Fruit fly (Drosophila melanogaster): ENCODE data around the gene Cad87A.

The Cad87A gene

dm6 chr3R:11876750-11877149 is 72.2 kb downstream of the Cad87A start:
- TF ChIP-seq Snoo (tag; optimal IDR thresholded peaks at IDR 0.05), result no peak
- no peak for TF ChIP-seq CG8159 (tag; optimal IDR thresholded peaks at IDR 0.05)
- no peak for TF ChIP-seq CG34367 (tag; optimal IDR thresholded peaks at IDR 0.05)
- no peak for TF ChIP-seq CG17806 (tag; optimal IDR thresholded peaks at IDR 0.05)
- no peak for TF ChIP-seq rn (GFP tag; IDR thresholded peaks at IDR 0.05)
- TF ChIP-seq EcR (GFP tag; optimal IDR thresholded peaks at IDR 0.05), result no peak
- TF ChIP-seq gl (tag; optimal IDR thresholded peaks at IDR 0.05), result no peak
- TF ChIP-seq D1 (tag; optimal IDR thresholded peaks at IDR 0.05), result no peak
- TF ChIP-seq CG4496 (GFP tag; IDR thresholded peaks at IDR 0.05), result no peak
- TF ChIP-seq CG15710 (tag; optimal IDR thresholded peaks at IDR 0.05), result no peak
- no peak for TF ChIP-seq CG10348 (GFP tag; IDR thresholded peaks at IDR 0.05)
- no peak for TF ChIP-seq Pif1B (GFP tag; optimal IDR thresholded peaks at IDR 0.05)
- no peak for TF ChIP-seq CG13204 (GFP tag; optimal IDR thresholded peaks at IDR 0.05)
- TF ChIP-seq CG14655 (GFP tag; optimal IDR thresholded peaks at IDR 0.05), result no peak
- no peak for TF ChIP-seq CG8301 (tag; optimal IDR thresholded peaks at IDR 0.05)
- no peak for TF ChIP-seq CG32121 (GFP tag; IDR thresholded peaks at IDR 0.05)
- no peak for TF ChIP-seq fd96Ca (GFP tag; IDR thresholded peaks at IDR 0.05)
- TF ChIP-seq CG12605 (GFP tag; IDR thresholded peaks at IDR 0.05), result no peak
- no peak for TF ChIP-seq Pif1A (GFP tag; optimal IDR thresholded peaks at IDR 0.05)

- TF ChIP-seq Pif1A (GFP tag; optimal IDR thresholded peaks at IDR 0.05), result peak; percentile 38
- peak; percentile 34 for TF ChIP-seq Pif1B (GFP tag; optimal IDR thresholded peaks at IDR 0.05)
- TF ChIP-seq fd96Ca (GFP tag; IDR thresholded peaks at IDR 0.05), result no peak
- peak; percentile 39 for TF ChIP-seq CG15710 (tag; optimal IDR thresholded peaks at IDR 0.05)
- no peak for TF ChIP-seq CG10348 (GFP tag; IDR thresholded peaks at IDR 0.05)
- TF ChIP-seq Ets98B (GFP tag; IDR thresholded peaks at IDR 0.05), result peak; percentile 11; the same call in 1 of the 2 replicates
- TF ChIP-seq CG4496 (GFP tag; IDR thresholded peaks at IDR 0.05), result peak; percentile 30; the same call in 1 of the 3 replicates
- TF ChIP-seq Snoo (tag; optimal IDR thresholded peaks at IDR 0.05), result peak; percentile 69
- TF ChIP-seq CG8159 (tag; optimal IDR thresholded peaks at IDR 0.05), result peak; percentile 40
- TF ChIP-seq CG17806 (tag; optimal IDR thresholded peaks at IDR 0.05), result peak; percentile 33
Measured at dm6 chr3R:11872692-11873091, 76.2 kb downstream of the Cad87A start.

dm6 chr3R:11870135-11870534 is 78.8 kb downstream of the Cad87A start:
- TF ChIP-seq CG10348 (GFP tag; IDR thresholded peaks at IDR 0.05) (no peak), Pif1B (GFP tag; optimal IDR thresholded peaks at IDR 0.05) (no peak), rn (GFP tag; IDR thresholded peaks at IDR 0.05) (no peak), D1 (tag; optimal IDR thresholded peaks at IDR 0.05) (no peak), CG17806 (tag; optimal IDR thresholded peaks at IDR 0.05) (no peak), CG12605 (GFP tag; IDR thresholded peaks at IDR 0.05) (no peak), CG34367 (tag; optimal IDR thresholded peaks at IDR 0.05) (no peak), EcR (GFP tag; optimal IDR thresholded peaks at IDR 0.05) (no peak), CG9948 (tag; optimal IDR thresholded peaks at IDR 0.05) (no peak), Snoo (tag; optimal IDR thresholded peaks at IDR 0.05) (no peak), CG8159 (tag; optimal IDR thresholded peaks at IDR 0.05) (no peak)

dm6 chr3R:11869675-11870074 is 79.3 kb downstream of the Cad87A start:
- TF ChIP-seq CG10348 (GFP tag; IDR thresholded peaks at IDR 0.05) (no peak), rn (GFP tag; IDR thresholded peaks at IDR 0.05) (no peak), Ets98B (GFP tag; IDR thresholded peaks at IDR 0.05) (peak; percentile 50), CG9948 (tag; optimal IDR thresholded peaks at IDR 0.05) (peak; percentile 42), EcR (GFP tag; optimal IDR thresholded peaks at IDR 0.05) (no peak), Pif1B (GFP tag; optimal IDR thresholded peaks at IDR 0.05) (no peak), CG32121 (GFP tag; IDR thresholded peaks at IDR 0.05) (peak; percentile 40; the same call in 1 of the 2 replicates), D1 (tag; optimal IDR thresholded peaks at IDR 0.05) (peak; percentile 63), CG14655 (GFP tag; optimal IDR thresholded peaks at IDR 0.05) (peak; percentile 75), CG8159 (tag; optimal IDR thresholded peaks at IDR 0.05) (peak; percentile 62), CG34367 (tag; optimal IDR thresholded peaks at IDR 0.05) (no peak), fd96Ca (GFP tag; IDR thresholded peaks at IDR 0.05) (0 out of 3 replicates have a peak, but pooled peaks have one; percentile 41), Snoo (tag; optimal IDR thresholded peaks at IDR 0.05) (peak; percentile 4), CG13204 (GFP tag; optimal IDR thresholded peaks at IDR 0.05) (no peak), gl (tag; optimal IDR thresholded peaks at IDR 0.05) (no peak), Pif1A (GFP tag; optimal IDR thresholded peaks at IDR 0.05) (no peak), CG15710 (tag; optimal IDR thresholded peaks at IDR 0.05) (no peak), CG12605 (GFP tag; IDR thresholded peaks at IDR 0.05) (no peak), CG8301 (tag; optimal IDR thresholded peaks at IDR 0.05) (peak; percentile 45), CG4496 (GFP tag; IDR thresholded peaks at IDR 0.05) (peak; percentile 34; the same call in 2 of the 3 replicates), CG17806 (tag; optimal IDR thresholded peaks at IDR 0.05) (peak; percentile 51)

dm6 chr3R:11869169-11869568 is 79.8 kb downstream of the Cad87A start, which contains the start of gene CG6959:
TSS of gene CG6959 (minus strand) at chr3R:11869460.
- TF ChIP-seq EcR (GFP tag; optimal IDR thresholded peaks at IDR 0.05) (peak; percentile 27), CG15710 (tag; optimal IDR thresholded peaks at IDR 0.05) (peak; percentile 3), CG4496 (GFP tag; IDR thresholded peaks at IDR 0.05) (peak; percentile 60; the same call in 2 of the 3 replicates), Ets98B (GFP tag; IDR thresholded peaks at IDR 0.05) (peak; percentile 53), Snoo (tag; optimal IDR thresholded peaks at IDR 0.05) (no peak), CG17806 (tag; optimal IDR thresholded peaks at IDR 0.05) (no peak), CG12605 (GFP tag; IDR thresholded peaks at IDR 0.05) (peak; percentile 58), CG14655 (GFP tag; optimal IDR thresholded peaks at IDR 0.05) (no peak), CG34367 (tag; optimal IDR thresholded peaks at IDR 0.05) (peak; percentile 12), fd96Ca (GFP tag; IDR thresholded peaks at IDR 0.05) (peak; percentile 72; the same call in 2 of the 3 replicates), CG13204 (GFP tag; optimal IDR thresholded peaks at IDR 0.05) (peak; percentile 74), CG32121 (GFP tag; IDR thresholded peaks at IDR 0.05) (peak; percentile 68; the same call in 1 of the 2 replicates)

- no peak for TF ChIP-seq CG15710 (tag; optimal IDR thresholded peaks at IDR 0.05)
- TF ChIP-seq Snoo (tag; optimal IDR thresholded peaks at IDR 0.05), result no peak
- no peak for TF ChIP-seq gl (tag; optimal IDR thresholded peaks at IDR 0.05)
Measured at dm6 chr3R:11868562-11868961, 80.4 kb downstream of the Cad87A start.
